Fruit fly (Drosophila melanogaster): Measurements from ENCODE around the gene CG33630.

The CG33630 gene

dm6 chr3R:10024032-10024712 lies 38.3 kb upstream of the CG33630 start (continued):
- TF ChIP-seq CG6813 (GFP tag; optimal IDR thresholded peaks at IDR 0.05): no peak
- no peak for TF ChIP-seq CG11696 (GFP tag; IDR thresholded peaks at IDR 0.05)
- TF ChIP-seq h (optimal IDR thresholded peaks at IDR 0.05): no peak
- TF ChIP-seq Gsc (GFP tag; IDR thresholded peaks at IDR 0.05): no peak
- TF ChIP-seq CG11723 (GFP tag; optimal IDR thresholded peaks at IDR 0.05): no peak
- peak; percentile 39 for TF ChIP-seq CG15514 (GFP tag; optimal IDR thresholded peaks at IDR 0.05)
- no peak for TF ChIP-seq jing (GFP tag; optimal IDR thresholded peaks at IDR 0.05)
- TF ChIP-seq trem (tag; optimal IDR thresholded peaks at IDR 0.05): no peak
- TF ChIP-seq Asciz (GFP tag; optimal IDR thresholded peaks at IDR 0.05): no peak
- TF ChIP-seq CG14667 (GFP tag; IDR thresholded peaks at IDR 0.05): no peak
- peak; percentile 30 for TF ChIP-seq CG34376 (GFP tag; optimal IDR thresholded peaks at IDR 0.05)
- no peak for TF ChIP-seq CG2712 (tag; optimal IDR thresholded peaks at IDR 0.05)
- TF ChIP-seq Dref (GFP tag; IDR thresholded peaks at IDR 0.05): no peak
- peak; percentile 5 for TF ChIP-seq Hr3 (GFP tag; optimal IDR thresholded peaks at IDR 0.05)
- TF ChIP-seq Pdp1 (GFP tag; optimal IDR thresholded peaks at IDR 0.05): peak in 1 of 2 experiments; percentile 30
- no peak for TF ChIP-seq chif (GFP tag; optimal IDR thresholded peaks at IDR 0.05)
- TF ChIP-seq pb (GFP tag; optimal IDR thresholded peaks at IDR 0.05): peak; percentile 25
- peak; percentile 21 for TF ChIP-seq CG9817 (tag; optimal IDR thresholded peaks at IDR 0.05)
- no peak for TF ChIP-seq Lhr (GFP tag; optimal IDR thresholded peaks at IDR 0.05)
- peak; percentile 74 for TF ChIP-seq CG10543 (GFP tag; optimal IDR thresholded peaks at IDR 0.05)
- TF ChIP-seq scrt (GFP tag; optimal IDR thresholded peaks at IDR 0.05): peak; percentile 54
- TF ChIP-seq toy (GFP tag; IDR thresholded peaks at IDR 0.05): no peak
- no peak for TF ChIP-seq CG42726 (GFP tag; IDR thresholded peaks at IDR 0.05; ENCODE audit: partially characterized antibody)
- TF ChIP-seq Myb (GFP tag; optimal IDR thresholded peaks at IDR 0.05): peak; percentile 23
- peak; percentile 62 for TF ChIP-seq CG12071 (GFP tag; optimal IDR thresholded peaks at IDR 0.05)
- no peak for TF ChIP-seq Hr39 (optimal IDR thresholded peaks at IDR 0.05)
- peak; percentile 19; the same call in 1 of the 2 replicates for TF ChIP-seq H2.0 (GFP tag; IDR thresholded peaks at IDR 0.05)
- no peak for TF ChIP-seq CG17912 (GFP tag; optimal IDR thresholded peaks at IDR 0.05)
- peak; percentile 36 for TF ChIP-seq CG13624 (GFP tag; optimal IDR thresholded peaks at IDR 0.05)
- TF ChIP-seq CG3995 (GFP tag; optimal IDR thresholded peaks at IDR 0.05): no peak
- TF ChIP-seq Jarid2 (GFP tag; optimal IDR thresholded peaks at IDR 0.05): no peak
- no peak for TF ChIP-seq CG10654 (GFP tag; optimal IDR thresholded peaks at IDR 0.05)
- no peak for TF ChIP-seq CG4360 (GFP tag; IDR thresholded peaks at IDR 0.05)
- TF ChIP-seq tin (GFP tag; optimal IDR thresholded peaks at IDR 0.05): no peak
- no peak for TF ChIP-seq CG33213 (GFP tag; optimal IDR thresholded peaks at IDR 0.05)
- no peak for TF ChIP-seq CG3163 (GFP tag; optimal IDR thresholded peaks at IDR 0.05)
- no peak for TF ChIP-seq TFAM (GFP tag; optimal IDR thresholded peaks at IDR 0.05)
- TF ChIP-seq CG16779 (GFP tag; IDR thresholded peaks at IDR 0.05): 0 out of 2 replicates have a peak, but pooled peaks have one; percentile 26
- no peak for TF ChIP-seq Sox102F (GFP tag; optimal IDR thresholded peaks at IDR 0.05)
- no peak for TF ChIP-seq CG3065 (GFP tag; optimal IDR thresholded peaks at IDR 0.05)
- no peak for TF ChIP-seq Lpt (GFP tag; optimal IDR thresholded peaks at IDR 0.05)
- TF ChIP-seq HLH4C (GFP tag; IDR thresholded peaks at IDR 0.05; ENCODE audit: partially characterized antibody): no peak
- TF ChIP-seq row (GFP tag; IDR thresholded peaks at IDR 0.05): peak; percentile 71
- 0 out of 2 replicates have a peak, but pooled peaks have one; percentile 37 for TF ChIP-seq rib (GFP tag; IDR thresholded peaks at IDR 0.05)
- TF ChIP-seq run (tag; optimal IDR thresholded peaks at IDR 0.05): peak; percentile 1
- no peak for TF ChIP-seq CG1024 (GFP tag; IDR thresholded peaks at IDR 0.05)
- no peak for TF ChIP-seq luna (GFP tag; optimal IDR thresholded peaks at IDR 0.05)
- TF ChIP-seq CG17186 (GFP tag; optimal IDR thresholded peaks at IDR 0.05): no peak
- TF ChIP-seq zen2 (GFP tag; IDR thresholded peaks at IDR 0.05; ENCODE audit: partially characterized antibody): no peak
- no peak for TF ChIP-seq CG12219 (GFP tag; optimal IDR thresholded peaks at IDR 0.05)
- no peak for TF ChIP-seq CG10209 (GFP tag; optimal IDR thresholded peaks at IDR 0.05)

Measured in whole organism, embryonic.